Fruit fly (Drosophila melanogaster) whole organism, embryonic: ENCODE measurements around the gene neb.

Source experiments
- Adf1 ChIP-seq: fragments of 200-800 bp; sonication (Bioruptor generic); IDR thresholded peaks from 2 replicates; pipeline ENCODE4 v1.3.6; 2022; ENCODE audit warnings: missing biosample characterization, missing genetic modification characterization
- Aef1 ChIP-seq: fragments of 200-800 bp; sonication (Bioruptor generic); IDR thresholded peaks from 3 replicates; pipeline ENCODE4 v1.3.6; 2022; ENCODE audit warnings: missing biosample characterization, missing genetic modification characterization
- Antp ChIP-seq: fragments of 200-800 bp; sonication (Bioruptor generic); optimal IDR thresholded peaks from 3 replicates; lab custom pipeline; 2016; ENCODE audit warnings: missing biosample characterization, missing genetic modification characterization
- CG10431 ChIP-seq: fragments of 200-800 bp; sonication (Bioruptor generic); optimal IDR thresholded peaks from 3 replicates; lab custom pipeline; 2018; ENCODE audit warnings: missing biosample characterization, mild to moderate bottlenecking, missing genetic modification characterization
- CG10462 ChIP-seq: fragments of 200-800 bp; sonication (Bioruptor generic); optimal IDR thresholded peaks from 2 replicates; lab custom pipeline; 2016; ENCODE audit warnings: missing biosample characterization, missing genetic modification characterization
- CG10543 ChIP-seq: fragments of 200-800 bp; sonication (Bioruptor generic); optimal IDR thresholded peaks from 3 replicates; lab custom pipeline; 2017; ENCODE audit warnings: missing biosample characterization, mild to moderate bottlenecking, missing genetic modification characterization, moderate library complexity
- CG14014 ChIP-seq: fragments of 200-800 bp; sonication (Bioruptor generic); IDR thresholded peaks from 2 replicates; pipeline ENCODE4 v1.3.6; 2022; ENCODE audit warnings: missing biosample characterization, missing genetic modification characterization
- CG1529 ChIP-seq: fragments of 200-800 bp; sonication (Bioruptor generic); optimal IDR thresholded peaks from 3 replicates; lab custom pipeline; 2018; ENCODE audit warnings: missing biosample characterization, missing genetic modification characterization
- CG1603 ChIP-seq: fragments of 200-800 bp; sonication (Bioruptor generic); optimal IDR thresholded peaks from 2 replicates; lab custom pipeline; 2019; ENCODE audit warnings: missing biosample characterization, mild to moderate bottlenecking, missing genetic modification characterization, moderate library complexity
- CG16813 ChIP-seq: fragments of 200-800 bp; sonication (Bioruptor generic); IDR thresholded peaks from 3 replicates; pipeline ENCODE4 v1.3.6; 2022; ENCODE audit warnings: missing biosample characterization, missing genetic modification characterization; ENCODE audit not compliant: partially characterized antibody
- CG17361 ChIP-seq: fragments of 200-800 bp; sonication (Bioruptor generic); IDR thresholded peaks from 3 replicates; pipeline ENCODE4 v1.3.6; 2022; ENCODE audit warnings: missing biosample characterization, missing genetic modification characterization
- CG18262 ChIP-seq: fragments of 200-800 bp; optimal IDR thresholded peaks from 3 replicates; lab custom pipeline; 2019; ENCODE audit warnings: missing biosample characterization, mild to moderate bottlenecking, missing genetic modification characterization, moderate library complexity
- CG2129 ChIP-seq: fragments of 200-800 bp; sonication (Bioruptor generic); IDR thresholded peaks from 2 replicates; pipeline ENCODE4 v1.3.6; 2022; ENCODE audit warnings: missing biosample characterization, missing genetic modification characterization; ENCODE audit not compliant: partially characterized antibody
- CG2712 ChIP-seq: fragments of 200-800 bp; optimal IDR thresholded peaks from 3 replicates; lab custom pipeline; 2019; ENCODE audit warnings: missing biosample characterization, mild to moderate bottlenecking, missing genetic modification characterization, moderate library complexity
- CG30020 ChIP-seq: fragments of 200-800 bp; optimal IDR thresholded peaks from 2 replicates; lab custom pipeline; 2019; ENCODE audit warnings: missing biosample characterization, mild to moderate bottlenecking, missing genetic modification characterization, moderate library complexity
- CG32767 ChIP-seq: fragments of 200-800 bp; sonication (Bioruptor generic); IDR thresholded peaks from 2 replicates; pipeline ENCODE4 v1.3.6; 2022; ENCODE audit warnings: missing biosample characterization, missing genetic modification characterization
- CG3847 ChIP-seq: fragments of 200-800 bp; sonication (Bioruptor generic); IDR thresholded peaks from 2 replicates; pipeline ENCODE4 v1.3.6; 2022; ENCODE audit warnings: missing biosample characterization, missing genetic modification characterization
- CG4707 ChIP-seq: fragments of 200-800 bp; sonication (Bioruptor generic); optimal IDR thresholded peaks from 2 replicates; lab custom pipeline; 2018; ENCODE audit warnings: missing biosample characterization, mild to moderate bottlenecking, missing genetic modification characterization, moderate library complexity
- CG6175 ChIP-seq: fragments of 200-800 bp; sonication (Bioruptor generic); IDR thresholded peaks from 3 replicates; pipeline ENCODE4 v1.3.6; 2022; ENCODE audit warnings: missing biosample characterization, missing genetic modification characterization
- CG6683 ChIP-seq: fragments of 200-800 bp; sonication (Bioruptor generic); optimal IDR thresholded peaks from 2 replicates; lab custom pipeline; 2017; ENCODE audit warnings: missing biosample characterization, mild to moderate bottlenecking, missing genetic modification characterization, missing genetic modification reagents
- CG6854 ChIP-seq: fragments of 200-800 bp; sonication (Bioruptor generic); optimal IDR thresholded peaks from 3 replicates; lab custom pipeline; 2017; ENCODE audit warnings: missing biosample characterization, mild to moderate bottlenecking, missing genetic modification characterization
- CG8359 ChIP-seq: fragments of 200-800 bp; sonication (Bioruptor generic); optimal IDR thresholded peaks from 2 replicates; lab custom pipeline; 2017; ENCODE audit warnings: missing biosample characterization, mild to moderate bottlenecking, missing genetic modification characterization, borderline replicate concordance
- CG9932 ChIP-seq: fragments of 200-800 bp; sonication (Bioruptor generic); IDR thresholded peaks from 2 replicates; pipeline ENCODE4 v1.3.6; 2022; ENCODE audit warnings: missing biosample characterization, missing genetic modification characterization
- D19B ChIP-seq: fragments of 200-800 bp; sonication (Bioruptor generic); optimal IDR thresholded peaks from 2 replicates; lab custom pipeline; 2017; ENCODE audit warnings: missing biosample characterization, mild to moderate bottlenecking, missing genetic modification characterization
- Eip74EF ChIP-seq, 2 experiments: fragments of 200-800 bp in 1 of 2; fragments of >200 bp in 1 of 2; sonication (Bioruptor generic) in 1 of 2; optimal IDR thresholded peaks; 2 replicates each; lab custom pipeline; 2017 to 2019; ENCODE audit warnings: missing biosample characterization in 2 of 2, missing genetic modification characterization in 2 of 2, mild to moderate bottlenecking in 1 of 2, moderate library complexity in 1 of 2
- Fer2 ChIP-seq: fragments of 200-800 bp; sonication (Bioruptor generic); optimal IDR thresholded peaks from 2 replicates; lab custom pipeline; 2018; ENCODE audit warnings: missing biosample characterization, mild to moderate bottlenecking, missing genetic modification characterization, moderate library complexity
- Gsc ChIP-seq: fragments of 200-800 bp; sonication (Bioruptor generic); IDR thresholded peaks from 2 replicates; pipeline ENCODE4 v1.3.6; 2022; ENCODE audit warnings: missing biosample characterization, missing genetic modification characterization
- HLHmδ ChIP-seq: fragments of 200-800 bp; sonication (Bioruptor generic); optimal IDR thresholded peaks from 2 replicates; lab custom pipeline; 2018; ENCODE audit warnings: missing biosample characterization, mild to moderate bottlenecking, missing genetic modification characterization, moderate library complexity
- Hr78 ChIP-seq, 2 experiments: fragments of 200-800 bp in 1 of 2; fragments of >200 bp in 1 of 2; sonication (Bioruptor generic) in 1 of 2; optimal IDR thresholded peaks; 2 replicates each; lab custom pipeline; 2017 to 2019; ENCODE audit warnings: missing biosample characterization in 2 of 2, missing genetic modification characterization in 2 of 2, mild to moderate bottlenecking in 1 of 2, moderate library complexity in 1 of 2
- Lhr ChIP-seq: fragments of 200-800 bp; sonication (Bioruptor generic); optimal IDR thresholded peaks from 3 replicates; lab custom pipeline; 2017; ENCODE audit warnings: mild to moderate bottlenecking, missing biosample characterization, missing genetic modification reagents, missing genetic modification characterization
- Rx ChIP-seq: fragments of 200-800 bp; sonication (Bioruptor generic); IDR thresholded peaks from 2 replicates; pipeline ENCODE4 v1.3.6; 2022; ENCODE audit warnings: missing biosample characterization, missing genetic modification characterization
- Vsx1 ChIP-seq: fragments of 200-800 bp; sonication (Bioruptor generic); optimal IDR thresholded peaks from 2 replicates; lab custom pipeline; 2017; ENCODE audit warnings: missing biosample characterization, mild to moderate bottlenecking, missing genetic modification characterization, missing genetic modification reagents
- Xbp1 ChIP-seq: fragments of 200-800 bp; sonication (Bioruptor generic); optimal IDR thresholded peaks from 3 replicates; lab custom pipeline; 2016; ENCODE audit warnings: missing biosample characterization, mild to moderate bottlenecking, missing genetic modification characterization
- ac ChIP-seq: fragments of 200-800 bp; sonication (Bioruptor generic); optimal IDR thresholded peaks from 3 replicates; lab custom pipeline; 2017; ENCODE audit warnings: missing biosample characterization, mild to moderate bottlenecking, missing genetic modification characterization
- ara ChIP-seq: fragments of 200-800 bp; sonication (Bioruptor generic); IDR thresholded peaks from 2 replicates; pipeline ENCODE4 v1.3.6; 2022; ENCODE audit warnings: missing biosample characterization, missing genetic modification characterization
- ato ChIP-seq: fragments of 200-800 bp; sonication (Bioruptor generic); IDR thresholded peaks from 2 replicates; pipeline ENCODE4 v1.3.6; 2022; ENCODE audit warnings: missing biosample characterization, missing genetic modification characterization; ENCODE audit not compliant: partially characterized antibody
- crp ChIP-seq, 2 experiments: fragments of 200-800 bp; sonication (Bioruptor generic); optimal IDR thresholded peaks; 2 replicates in 1 of 2; 3 replicates in 1 of 2; lab custom pipeline; 2017; ENCODE audit warnings: missing biosample characterization in 2 of 2, missing genetic modification characterization in 2 of 2, mild to moderate bottlenecking in 1 of 2, moderate library complexity in 1 of 2
- dysf ChIP-seq: fragments of 200-800 bp; sonication (Bioruptor generic); IDR thresholded peaks from 3 replicates; pipeline ENCODE4 v1.3.6; 2022; ENCODE audit warnings: missing biosample characterization, missing genetic modification characterization
- ewg ChIP-seq: fragments of 200-800 bp; sonication (Bioruptor generic); optimal IDR thresholded peaks from 3 replicates; lab custom pipeline; 2017; ENCODE audit warnings: mild to moderate bottlenecking, missing biosample characterization, missing genetic modification reagents, missing genetic modification characterization
- gcm ChIP-seq: fragments of 200-800 bp; sonication (Bioruptor generic); optimal IDR thresholded peaks from 2 replicates; lab custom pipeline; 2019; ENCODE audit warnings: missing biosample characterization, mild to moderate bottlenecking, missing genetic modification characterization, moderate library complexity
- gt ChIP-seq: fragments of 200-800 bp; sonication (Bioruptor generic); IDR thresholded peaks from 2 replicates; pipeline ENCODE4 v1.3.6; 2022; ENCODE audit warnings: missing biosample characterization, missing genetic modification characterization
- ken ChIP-seq: fragments of 200-800 bp; sonication (Bioruptor generic); IDR thresholded peaks from 3 replicates; pipeline ENCODE4 v1.3.6; 2022; ENCODE audit warnings: missing biosample characterization, missing genetic modification characterization
- knrl ChIP-seq: fragments of 200-800 bp; sonication (Bioruptor generic); IDR thresholded peaks from 3 replicates; pipeline ENCODE4 v1.3.6; 2022; ENCODE audit warnings: missing biosample characterization, missing genetic modification characterization; ENCODE audit not compliant: partially characterized antibody
- nerfin-2 ChIP-seq: fragments of 200-800 bp; sonication (Bioruptor generic); IDR thresholded peaks from 2 replicates; pipeline ENCODE4 v1.3.6; 2022; ENCODE audit warnings: missing biosample characterization, missing genetic modification characterization; ENCODE audit not compliant: partially characterized antibody
- pita ChIP-seq: fragments of 200-800 bp; sonication (Bioruptor generic); optimal IDR thresholded peaks from 2 replicates; lab custom pipeline; 2017; ENCODE audit warnings: missing biosample characterization, mild to moderate bottlenecking, missing genetic modification characterization
- pum ChIP-seq: fragments of 200-800 bp; sonication (Bioruptor generic); optimal IDR thresholded peaks from 2 replicates; lab custom pipeline; 2016; ENCODE audit warnings: missing biosample characterization, missing genetic modification characterization
- shn ChIP-seq: fragments of 200-800 bp; sonication (Bioruptor generic); optimal IDR thresholded peaks from 3 replicates; lab custom pipeline; 2016; ENCODE audit warnings: missing biosample characterization, missing genetic modification characterization
- unpg ChIP-seq: fragments of 200-800 bp; sonication (Bioruptor generic); optimal IDR thresholded peaks from 3 replicates; lab custom pipeline; 2018; ENCODE audit warnings: missing biosample characterization, mild to moderate bottlenecking, missing genetic modification characterization, moderate library complexity
- vvl ChIP-seq: fragments of 200-800 bp; sonication (Bioruptor generic); IDR thresholded peaks from 2 replicates; pipeline ENCODE4 v1.3.6; 2022; ENCODE audit warnings: missing biosample characterization, missing genetic modification characterization

Gene neb

DNA sequence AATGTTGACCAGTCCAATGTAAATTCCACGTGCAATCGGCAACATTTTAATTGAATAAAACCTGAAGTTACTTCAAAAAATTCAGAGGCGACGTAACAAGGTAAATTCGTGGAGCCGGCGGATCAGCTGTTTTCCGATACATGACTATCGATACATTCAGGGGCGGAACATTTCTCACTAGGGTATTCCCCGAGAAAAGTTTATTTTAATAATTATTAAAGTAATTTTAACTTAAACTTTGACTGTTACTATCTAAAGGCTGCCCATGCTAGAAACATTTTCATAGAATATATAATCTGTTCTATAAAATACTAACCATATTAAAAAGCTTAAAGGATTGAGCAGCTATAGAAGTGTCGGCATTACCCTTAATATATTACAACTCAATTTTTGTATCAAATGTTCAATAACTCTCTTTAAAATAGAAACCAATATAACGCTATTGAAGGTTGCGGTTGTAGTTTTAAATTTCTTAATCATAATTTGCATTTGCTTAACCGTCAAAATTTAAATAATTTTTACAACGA is 21.6 kb downstream of the neb start, which contains the start of the genes mRpS18B and Kua (continued):
- TF ChIP-seq CG30020, result peak; percentile 45
- TF ChIP-seq crp (GFP tag; optimal IDR thresholded peaks at IDR 0.05; lab: Kevin White, UChicago), result peak; percentile 64 to 94
- TF ChIP-seq pita (GFP tag; lab: Kevin White, UChicago), result no peak
- no peak for TF ChIP-seq CG32767
- TF ChIP-seq ara (GFP tag; lab: Robert Waterston, UW), result no peak
- TF ChIP-seq CG18262 (tag; lab: Kevin White, UChicago), result peak; percentile 60
- no peak for TF ChIP-seq Vsx1 (GFP tag; lab: Kevin White, UChicago)
- peak; percentile 71 for TF ChIP-seq CG3847 (GFP tag; lab: Robert Waterston, UW)
- peak; percentile 78 for TF ChIP-seq CG9932
- no peak for TF ChIP-seq CG6854 (GFP tag; lab: Kevin White, UChicago)
- TF ChIP-seq Hr78 (GFP tag; optimal IDR thresholded peaks at IDR 0.05; lab: Kevin White, UChicago), result no peak
- TF ChIP-seq Adf1, result peak; percentile 12; the same call in 1 of the 2 replicates
- TF ChIP-seq Antp (GFP tag; lab: Kevin White, UChicago), result no peak
- peak; percentile 66 for TF ChIP-seq CG14014 (GFP tag; lab: Robert Waterston, UW)
- peak; percentile 65 for TF ChIP-seq CG16813 (GFP tag; lab: Robert Waterston, UW)
- peak; percentile 34 for TF ChIP-seq ato (GFP tag; lab: Robert Waterston, UW)
- no peak for TF ChIP-seq CG6683 (GFP tag; lab: Kevin White, UChicago)
- TF ChIP-seq unpg (GFP tag; lab: Kevin White, UChicago), result peak; percentile 62
- no peak for TF ChIP-seq ewg (GFP tag; lab: Kevin White, UChicago)
- no peak for TF ChIP-seq Rx (GFP tag; lab: Robert Waterston, UW)
- peak; percentile 51 for TF ChIP-seq Fer2 (tag; lab: Kevin White, UChicago)
- peak; percentile 71 for TF ChIP-seq ken (GFP tag; lab: Robert Waterston, UW)
- TF ChIP-seq CG1603, result peak; percentile 30
- TF ChIP-seq HLHmδ (GFP tag; lab: Kevin White, UChicago), result no peak
- TF ChIP-seq CG6175, result no peak
- TF ChIP-seq pum, result no peak
- no peak for TF ChIP-seq CG10462
- peak in 1 of 2 experiments; percentile 40 for TF ChIP-seq Eip74EF (GFP tag; optimal IDR thresholded peaks at IDR 0.05; lab: Kevin White, UChicago)
- TF ChIP-seq CG1529 (GFP tag; lab: Kevin White, UChicago), result no peak
- peak; percentile 77 for TF ChIP-seq CG17361 (GFP tag; lab: Robert Waterston, UW)
- no peak for TF ChIP-seq shn
- TF ChIP-seq Gsc, result no peak
- peak; percentile 65 for TF ChIP-seq Xbp1
- peak; percentile 65 for TF ChIP-seq vvl (GFP tag; lab: Robert Waterston, UW)
- peak; percentile 71 for TF ChIP-seq knrl
- TF ChIP-seq nerfin-2 (GFP tag; lab: Robert Waterston, UW), result no peak
- no peak for TF ChIP-seq ac (GFP tag; lab: Kevin White, UChicago)
- TF ChIP-seq Aef1 (GFP tag; lab: Robert Waterston, UW), result peak; percentile 51; the same call in 2 of the 3 replicates
- peak; percentile 57; the same call in 2 of the 3 replicates for TF ChIP-seq dysf (GFP tag; lab: Robert Waterston, UW)
- no peak for TF ChIP-seq D19B
- no peak for TF ChIP-seq CG8359 (GFP tag; lab: Kevin White, UChicago)
- peak; percentile 45 for TF ChIP-seq Lhr (GFP tag; lab: Kevin White, UChicago)
- TF ChIP-seq gt (GFP tag; lab: Robert Waterston, UW), result no peak
- peak; percentile 4 for TF ChIP-seq CG10543
- no peak for TF ChIP-seq CG4707 (GFP tag; lab: Kevin White, UChicago)
- TF ChIP-seq CG2129 (GFP tag; lab: Robert Waterston, UW), result peak; percentile 40
- no peak for TF ChIP-seq CG10431
- TF ChIP-seq gcm (GFP tag; lab: Kevin White, UChicago), result no peak
- TF ChIP-seq CG2712, result peak; percentile 70
